Worm (Caenorhabditis elegans): ENCODE results near the gene R09A8.2.

DNA sequence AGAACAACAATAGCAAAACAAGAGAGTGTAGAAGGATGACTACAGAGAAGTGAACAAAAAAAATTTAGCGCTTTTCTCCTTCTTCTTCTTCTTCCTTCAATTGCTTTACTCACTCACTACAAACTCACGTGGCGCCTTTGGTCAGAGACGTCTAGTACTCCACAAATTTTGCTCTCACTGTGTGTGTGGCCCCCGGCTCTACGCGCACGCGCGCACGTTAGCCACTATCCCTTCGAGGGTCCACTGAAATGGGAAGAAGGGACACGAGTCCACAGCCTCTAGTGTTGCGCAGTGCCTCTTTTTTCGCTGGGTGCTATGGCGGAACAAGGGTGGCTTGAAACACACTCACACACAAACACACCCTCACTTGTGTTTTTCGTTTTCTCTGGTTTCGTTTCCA lies 10.0 kb downstream of the R09A8.2 start:
- TF ChIP-seq M03D4.4 (tag; optimal IDR thresholded peaks at IDR 0.05) (peak; percentile 8), lin-13 (tag; optimal IDR thresholded peaks at IDR 0.05) (no peak), ces-1 (GFP tag; optimal IDR thresholded peaks at IDR 0.05) (peak; percentile 66), snpc-4 (tag; optimal IDR thresholded peaks at IDR 0.05) (no peak), sptf-1 (tag; optimal IDR thresholded peaks at IDR 0.05) (peak; percentile 38), mep-1 (tag; optimal IDR thresholded peaks at IDR 0.05) (no peak), unc-62 (GFP tag; optimal IDR thresholded peaks at IDR 0.05) (no peak), tbx-8 (GFP tag; optimal IDR thresholded peaks at IDR 0.05) (no peak), lsy-2 (tag; optimal IDR thresholded peaks at IDR 0.05) (no peak), pha-4 (tag; optimal IDR thresholded peaks at IDR 0.05) (no peak), drap-1 (GFP tag; optimal IDR thresholded peaks at IDR 0.05) (no peak), nhr-76 (tag; optimal IDR thresholded peaks at IDR 0.05) (no peak)
